Worm (Caenorhabditis elegans) whole organism, young adult: ENCODE results near the gene F55G1.7.
A peak's percentile ranks its signal among the peaks of the same experiment; 100 is the strongest.

Experiments
- B0019.2 ChIP-seq: fragments of 200-800 bp; sonication (Bioruptor generic); conservative IDR thresholded peaks from 2 replicates; pipeline ENCODE4 v1.3.6; 2022; ENCODE audit warnings: missing genetic modification reagents, missing genetic modification characterization, missing compliant biosample characterization
- C06A6.2 ChIP-seq: fragments of 200-800 bp; sonication (Bioruptor generic); conservative IDR thresholded peaks from 2 replicates; pipeline ENCODE4 v1.3.6; 2022; ENCODE audit warnings: missing genetic modification characterization, missing compliant biosample characterization
- F10E7.11 ChIP-seq: sonication (generic microtip); optimal IDR thresholded peaks from 2 replicates; lab custom pipeline; 2017; ENCODE audit warnings: mild to moderate bottlenecking, missing genetic modification characterization, moderate library complexity, missing compliant biosample characterization
- F22D6.2 ChIP-seq: sonication (generic microtip); optimal IDR thresholded peaks from 2 replicates; lab custom pipeline; 2016; ENCODE audit warnings: mild to moderate bottlenecking, missing genetic modification characterization, missing compliant biosample characterization
- F37B4.10 ChIP-seq: fragments of 200-800 bp; sonication (Bioruptor generic); IDR thresholded peaks from 2 replicates; pipeline ENCODE4 v1.3.6; 2022; ENCODE audit warnings: missing genetic modification characterization, missing compliant biosample characterization
- F39B2.1 ChIP-seq: fragments of 200-800 bp; sonication (Bioruptor generic); IDR thresholded peaks from 2 replicates; pipeline ENCODE4 v1.3.6; 2022; ENCODE audit warnings: missing genetic modification reagents, missing genetic modification characterization, missing compliant biosample characterization
- F57C9.4 ChIP-seq: sonication (generic microtip); optimal IDR thresholded peaks from 2 replicates; lab custom pipeline; 2017; ENCODE audit warnings: mild to moderate bottlenecking, missing genetic modification characterization, missing compliant biosample characterization
- K11D2.4 ChIP-seq: fragments of 200-800 bp; sonication (Bioruptor generic); IDR thresholded peaks from 2 replicates; pipeline ENCODE4 v1.3.6; 2022; ENCODE audit warnings: missing genetic modification reagents, missing genetic modification characterization, missing compliant biosample characterization
- ZK185.1 ChIP-seq: sonication (generic microtip); optimal IDR thresholded peaks from 2 replicates; lab custom pipeline; 2016; ENCODE audit warnings: mild to moderate bottlenecking, missing genetic modification characterization, missing compliant biosample characterization; ENCODE audit not compliant: poor library complexity, severe bottlenecking
- aptf-2 ChIP-seq: fragments of 200-800 bp; sonication (Bioruptor generic); conservative IDR thresholded peaks from 2 replicates; pipeline ENCODE4 v1.3.6; 2022; ENCODE audit warnings: missing genetic modification reagents, missing genetic modification characterization, missing compliant biosample characterization
- bed-2 ChIP-seq: fragments of 200-800 bp; sonication (Bioruptor generic); IDR thresholded peaks from 2 replicates; pipeline ENCODE4 v1.3.6; 2022; ENCODE audit warnings: missing genetic modification reagents, missing genetic modification characterization, missing compliant biosample characterization
- cebp-1 ChIP-seq, 2 experiments: fragments of 200-800 bp in 1 of 2; sonication (Bioruptor generic) in 1 of 2; sonication (generic microtip) in 1 of 2; IDR thresholded peaks in 1 of 2; optimal IDR thresholded peaks in 1 of 2; 2 replicates each; pipeline versions ENCODE4 v1.3.6 to Lab custom; 2017 to 2022; ENCODE audit warnings: missing compliant biosample characterization in 2 of 2, missing genetic modification characterization in 2 of 2, mild to moderate bottlenecking in 1 of 2, missing genetic modification reagents in 1 of 2, moderate library complexity in 1 of 2
- cebp-2 ChIP-seq: fragments of 200-800 bp; sonication (Bioruptor generic); IDR thresholded peaks from 2 replicates; pipeline ENCODE4 v1.3.6; 2022; ENCODE audit warnings: missing genetic modification characterization, missing compliant biosample characterization
- ceh-100 ChIP-seq: fragments of 200-800 bp; sonication (Bioruptor generic); IDR thresholded peaks from 2 replicates; pipeline ENCODE4 v1.3.6; 2022; ENCODE audit warnings: missing genetic modification reagents, missing genetic modification characterization, missing compliant biosample characterization
- ceh-58 ChIP-seq: fragments of 200-800 bp; sonication (Bioruptor generic); IDR thresholded peaks from 2 replicates; pipeline ENCODE4 v1.3.6; 2022; ENCODE audit warnings: missing genetic modification characterization, missing compliant biosample characterization
- ceh-91 ChIP-seq: fragments of 200-800 bp; sonication (Bioruptor generic); IDR thresholded peaks from 2 replicates; pipeline ENCODE4 v1.3.6; 2022; ENCODE audit warnings: missing genetic modification reagents, missing genetic modification characterization, missing compliant biosample characterization
- dpff-1 ChIP-seq: sonication (generic microtip); optimal IDR thresholded peaks from 2 replicates; lab custom pipeline; 2017; ENCODE audit warnings: mild to moderate bottlenecking, missing genetic modification characterization, missing compliant biosample characterization
- efl-1 ChIP-seq: fragments of 150-350 bp; optimal IDR thresholded peaks from 2 replicates; lab custom pipeline; 2014; ENCODE audit warnings: missing biosample characterization, missing genetic modification reagents, missing genetic modification characterization
- egl-18 ChIP-seq: fragments of 200-800 bp; sonication (Bioruptor generic); IDR thresholded peaks from 2 replicates; pipeline ENCODE4 v1.3.6; 2022; ENCODE audit warnings: missing genetic modification reagents, missing genetic modification characterization, missing compliant biosample characterization
- egl-44 ChIP-seq: fragments of 200-800 bp; sonication (Bioruptor generic); IDR thresholded peaks from 2 replicates; pipeline ENCODE4 v1.3.6; 2022; ENCODE audit warnings: missing genetic modification reagents, missing genetic modification characterization, missing compliant biosample characterization
- egrh-3 ChIP-seq: fragments of 200-800 bp; sonication (Bioruptor generic); IDR thresholded peaks from 2 replicates; pipeline ENCODE4 v1.3.6; 2022; ENCODE audit warnings: missing genetic modification reagents, missing genetic modification characterization, missing compliant biosample characterization
- ets-4 ChIP-seq: fragments of 200-800 bp; sonication (Bioruptor generic); optimal IDR thresholded peaks from 2 replicates; lab custom pipeline; 2018; ENCODE audit warnings: mild to moderate bottlenecking, missing genetic modification characterization, missing compliant biosample characterization
- fkh-3 ChIP-seq: sonication (generic microtip); optimal IDR thresholded peaks from 2 replicates; lab custom pipeline; 2016; ENCODE audit warnings: mild to moderate bottlenecking, missing genetic modification characterization, missing compliant biosample characterization
- gei-17 ChIP-seq: fragments of 200-800 bp; sonication (Bioruptor generic); optimal IDR thresholded peaks from 2 replicates; lab custom pipeline; 2018; ENCODE audit warnings: mild to moderate bottlenecking, missing genetic modification characterization, missing compliant biosample characterization
- him-1 ChIP-seq: sonication (generic microtip); optimal IDR thresholded peaks from 2 replicates; lab custom pipeline; 2016; ENCODE audit warnings: missing genotype, missing genetic modification reagents, missing genetic modification characterization, missing compliant biosample characterization
- hlh-26 ChIP-seq: fragments of 200-800 bp; sonication (Bioruptor generic); conservative IDR thresholded peaks from 2 replicates; pipeline ENCODE4 v1.3.6; 2022; ENCODE audit warnings: missing genetic modification reagents, missing genetic modification characterization, missing compliant biosample characterization
- hmg-1.2 ChIP-seq: fragments of 200-800 bp; sonication (Bioruptor generic); IDR thresholded peaks from 2 replicates; pipeline ENCODE4 v1.3.6; 2022; ENCODE audit warnings: missing genetic modification reagents, missing genetic modification characterization, missing compliant biosample characterization
- let-526 ChIP-seq: fragments of 200-800 bp; sonication (Bioruptor generic); IDR thresholded peaks from 2 replicates; pipeline ENCODE4 v1.3.6; 2022; ENCODE audit warnings: missing genetic modification reagents, missing genetic modification characterization, missing compliant biosample characterization
- lir-1 ChIP-seq: fragments of 200-800 bp; sonication (Bioruptor generic); conservative IDR thresholded peaks from 2 replicates; pipeline ENCODE4 v1.3.6; 2022; ENCODE audit warnings: missing genetic modification reagents, missing genetic modification characterization, missing compliant biosample characterization
- lsy-27 ChIP-seq: sonication (generic microtip); optimal IDR thresholded peaks from 2 replicates; lab custom pipeline; 2017; ENCODE audit warnings: missing genetic modification characterization, mild to moderate bottlenecking, missing compliant biosample characterization, antibody characterized with exemption, missing genotype, borderline replicate concordance; ENCODE audit not compliant: insufficient read depth
- madf-10 ChIP-seq: sonication (generic microtip); optimal IDR thresholded peaks from 2 replicates; lab custom pipeline; 2016; ENCODE audit warnings: mild to moderate bottlenecking, missing genetic modification characterization, missing compliant biosample characterization
- mcd-1 ChIP-seq: fragments of 200-800 bp; sonication (Bioruptor generic); IDR thresholded peaks from 2 replicates; pipeline ENCODE4 v1.3.6; 2022; ENCODE audit warnings: missing genetic modification reagents, missing genetic modification characterization, missing compliant biosample characterization
- mes-4 ChIP-seq: sonication (generic microtip); optimal IDR thresholded peaks from 2 replicates; lab custom pipeline; 2016; ENCODE audit warnings: missing genotype, missing genetic modification characterization, missing compliant biosample characterization
- nfya-1 ChIP-seq: sonication (generic microtip); optimal IDR thresholded peaks from 2 replicates; lab custom pipeline; 2017; ENCODE audit warnings: antibody characterized with exemption, missing compliant biosample characterization, missing genetic modification characterization, borderline replicate concordance; ENCODE audit not compliant: insufficient read depth
- nhr-27 ChIP-seq: fragments of 200-800 bp; sonication (Bioruptor generic); optimal IDR thresholded peaks from 2 replicates; lab custom pipeline; 2018; ENCODE audit warnings: mild to moderate bottlenecking, missing genetic modification characterization, moderate library complexity, missing compliant biosample characterization
- nhr-80 ChIP-seq: sonication (generic microtip); optimal IDR thresholded peaks from 2 replicates; lab custom pipeline; 2016; ENCODE audit warnings: missing genetic modification characterization, missing compliant biosample characterization
- rec-8 ChIP-seq, 2 experiments: sonication (generic microtip); optimal IDR thresholded peaks; 2 replicates each; lab custom pipeline; 2016; ENCODE audit warnings: mild to moderate bottlenecking in 2 of 2, missing genetic modification characterization in 2 of 2, missing genetic modification reagents in 2 of 2, missing genotype in 2 of 2, missing biosample characterization in 1 of 2, missing compliant biosample characterization in 1 of 2, moderate library complexity in 1 of 2
- repo-1 ChIP-seq: sonication (generic microtip); optimal IDR thresholded peaks from 2 replicates; lab custom pipeline; 2017; ENCODE audit warnings: mild to moderate bottlenecking, missing genetic modification characterization, missing compliant biosample characterization
- sdz-38 ChIP-seq: sonication (generic microtip); optimal IDR thresholded peaks from 2 replicates; lab custom pipeline; 2016; ENCODE audit warnings: missing genotype, missing genetic modification characterization, missing compliant biosample characterization
- sea-2 ChIP-seq: fragments of 200-800 bp; sonication (Bioruptor generic); IDR thresholded peaks from 2 replicates; pipeline ENCODE4 v1.3.6; 2022; ENCODE audit warnings: missing genetic modification characterization, missing compliant biosample characterization
- snpc-1.3 ChIP-seq: sonication (generic microtip); optimal IDR thresholded peaks from 2 replicates; lab custom pipeline; 2017; ENCODE audit warnings: missing genetic modification characterization, mild to moderate bottlenecking, missing compliant biosample characterization, antibody characterized with exemption, moderate library complexity, missing genotype, missing genetic modification reagents; ENCODE audit not compliant: insufficient read depth
- sptf-2 ChIP-seq: fragments of 200-800 bp; sonication (Bioruptor generic); optimal IDR thresholded peaks from 2 replicates; lab custom pipeline; 2018; ENCODE audit warnings: mild to moderate bottlenecking, missing genetic modification characterization, missing compliant biosample characterization
- unc-130 ChIP-seq: sonication (generic microtip); optimal IDR thresholded peaks from 2 replicates; lab custom pipeline; 2016; ENCODE audit warnings: missing genetic modification reagents, missing genetic modification characterization, missing compliant biosample characterization
- unc-62 ChIP-seq: fragments of 150-350 bp; optimal IDR thresholded peaks from 2 replicates; lab custom pipeline; 2014; ENCODE audit warnings: missing biosample characterization, missing genetic modification reagents, missing genetic modification characterization
- ztf-18 ChIP-seq: sonication (generic microtip); optimal IDR thresholded peaks from 2 replicates; lab custom pipeline; 2016; ENCODE audit warnings: missing genotype, mild to moderate bottlenecking, missing genetic modification characterization, missing compliant biosample characterization
- ztf-25 ChIP-seq: fragments of 200-800 bp; sonication (Bioruptor generic); IDR thresholded peaks from 2 replicates; pipeline ENCODE4 v1.3.6; 2022; ENCODE audit warnings: missing genetic modification reagents, missing genetic modification characterization, missing compliant biosample characterization
- ztf-28 ChIP-seq: fragments of 200-800 bp; sonication (Bioruptor generic); IDR thresholded peaks from 2 replicates; pipeline ENCODE4 v1.3.6; 2022; ENCODE audit warnings: missing genetic modification reagents, missing genetic modification characterization, missing compliant biosample characterization
- ztf-3 ChIP-seq: fragments of 200-800 bp; sonication (Bioruptor generic); optimal IDR thresholded peaks from 2 replicates; lab custom pipeline; 2018; ENCODE audit warnings: mild to moderate bottlenecking, missing genetic modification characterization, missing compliant biosample characterization
- ztf-6 ChIP-seq: fragments of 200-800 bp; sonication (Bioruptor generic); IDR thresholded peaks from 2 replicates; pipeline ENCODE4 v1.3.6; 2022; ENCODE audit warnings: missing genetic modification reagents, missing genetic modification characterization, missing compliant biosample characterization

Gene F55G1.7

DNA sequence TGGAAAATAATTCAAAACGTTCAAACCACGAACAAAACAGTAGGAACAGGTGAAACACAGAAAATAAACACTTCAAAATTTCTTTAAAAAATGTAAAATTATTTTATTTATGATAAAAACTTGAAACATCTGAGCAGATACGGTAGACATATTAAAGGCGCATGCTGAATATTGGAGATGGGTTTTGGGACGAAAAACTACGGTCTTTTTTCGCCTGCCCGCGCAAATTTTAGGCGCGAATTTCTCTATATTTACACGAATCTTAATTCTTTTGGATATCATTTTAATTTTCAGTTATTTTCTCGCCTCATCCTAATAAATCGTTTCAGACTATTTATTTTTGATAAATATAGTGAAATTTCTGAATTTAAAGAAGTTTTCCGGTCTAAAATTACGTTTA, 8.1 kb upstream of the F55G1.7 start (continued):
- no peak for TF ChIP-seq F57C9.4 (tag; lab: Kevin White, UChicago)
- peak; percentile 54; the same call in 1 of the 2 replicates for TF ChIP-seq mcd-1
- no peak for TF ChIP-seq ZK185.1 (tag; lab: Kevin White, UChicago)
- no peak for TF ChIP-seq egrh-3
- TF ChIP-seq ztf-25 (GFP tag; lab: Robert Waterston, UW): no peak
- no peak for TF ChIP-seq gei-17 (GFP tag; lab: Kevin White, UChicago)
- TF ChIP-seq bed-2: no peak
- peak; percentile 50 for TF ChIP-seq snpc-1.3 (tag; lab: Kevin White, UChicago)
- TF ChIP-seq sdz-38 (tag; lab: Kevin White, UChicago): no peak
- TF ChIP-seq fkh-3 (tag; lab: Kevin White, UChicago): no peak
- no peak for TF ChIP-seq ceh-58
- TF ChIP-seq let-526: no peak
- no peak for TF ChIP-seq cebp-2 (GFP tag; lab: Robert Waterston, UW)
- TF ChIP-seq ztf-18: no peak
- TF ChIP-seq K11D2.4 (GFP tag; lab: Robert Waterston, UW): no peak
- no peak for TF ChIP-seq egl-18 (GFP tag; lab: Robert Waterston, UW)
- TF ChIP-seq nhr-80 (tag; lab: Kevin White, UChicago): no peak
- TF ChIP-seq B0019.2 (GFP tag; lab: Robert Waterston, UW): peak; percentile 88
- TF ChIP-seq him-1 (tag; lab: Kevin White, UChicago): no peak
- TF ChIP-seq unc-130 (GFP tag; lab: Kevin White, UChicago): peak; percentile 79
- TF ChIP-seq ets-4 (GFP tag; lab: Kevin White, UChicago): no peak
- TF ChIP-seq ztf-6: no peak
- no peak for TF ChIP-seq mes-4 (tag; lab: Kevin White, UChicago)
- no peak for TF ChIP-seq rec-8 (tag; optimal IDR thresholded peaks at IDR 0.05; lab: Kevin White, UChicago)
- no peak for TF ChIP-seq sea-2 (GFP tag; lab: Robert Waterston, UW)
- TF ChIP-seq sptf-2 (GFP tag; lab: Kevin White, UChicago): no peak
- no peak for TF ChIP-seq nfya-1
- peak; percentile 48; the same call in 1 of the 2 replicates for TF ChIP-seq lir-1 (GFP tag; lab: Robert Waterston, UW)
- TF ChIP-seq repo-1 (tag; lab: Kevin White, UChicago): no peak
- TF ChIP-seq ceh-91 (GFP tag; lab: Robert Waterston, UW): peak; percentile 92
- no peak for TF ChIP-seq ceh-100
- no peak for TF ChIP-seq aptf-2 (GFP tag; lab: Robert Waterston, UW)
- no peak for TF ChIP-seq hlh-26 (GFP tag; lab: Robert Waterston, UW)
- peak; percentile 99 for TF ChIP-seq efl-1 (GFP tag; lab: Kevin White, UChicago)
- no peak for TF ChIP-seq F22D6.2 (tag; lab: Kevin White, UChicago)
- TF ChIP-seq F37B4.10 (GFP tag; lab: Robert Waterston, UW): no peak
- TF ChIP-seq F39B2.1 (GFP tag; lab: Robert Waterston, UW): no peak
- TF ChIP-seq hmg-1.2 (GFP tag; lab: Robert Waterston, UW): peak; percentile 54
- no peak for TF ChIP-seq ztf-3 (GFP tag; lab: Kevin White, UChicago)
- no peak for TF ChIP-seq unc-62 (GFP tag; lab: Kevin White, UChicago)
- TF ChIP-seq nhr-27 (tag; lab: Kevin White, UChicago): no peak
- TF ChIP-seq lsy-27: no peak
- peak; percentile 67; the same call in 1 of the 2 replicates for TF ChIP-seq ztf-28 (GFP tag; lab: Robert Waterston, UW)
- no peak for TF ChIP-seq madf-10
- TF ChIP-seq egl-44 (GFP tag; lab: Robert Waterston, UW): no peak
- TF ChIP-seq dpff-1: no peak
- no peak for TF ChIP-seq C06A6.2 (GFP tag; lab: Robert Waterston, UW)
- no peak for TF ChIP-seq cebp-1 (GFP tag; IDR thresholded peaks at IDR 0.05; lab: Robert Waterston, UW)
- TF ChIP-seq cebp-1 (tag; optimal IDR thresholded peaks at IDR 0.05; lab: Kevin White, UChicago): no peak
- TF ChIP-seq F10E7.11 (tag; lab: Kevin White, UChicago): no peak
